Worm (Caenorhabditis elegans) whole organism, L2 larva: Measurements from ENCODE around the gene copz-1.

Source experiments
- R02D3.7 ChIP-seq: fragments of 150-350 bp; optimal IDR thresholded peaks from 2 replicates; lab custom pipeline; 2014; ENCODE audit warnings: missing biosample characterization, missing genetic modification characterization
- ZK546.5 ChIP-seq: sonication (generic microtip); optimal IDR thresholded peaks from 2 replicates; lab custom pipeline; 2017; ENCODE audit warnings: missing biosample characterization, missing genetic modification characterization
- crh-2 ChIP-seq: sonication (generic microtip); optimal IDR thresholded peaks from 2 replicates; lab custom pipeline; 2017; ENCODE audit warnings: missing biosample characterization, missing genetic modification characterization
- egl-27 ChIP-seq: sonication (generic microtip); optimal IDR thresholded peaks from 3 replicates; lab custom pipeline; 2017; ENCODE audit warnings: missing biosample characterization, missing genetic modification reagents, missing genetic modification characterization
- nhr-11 ChIP-seq: fragments of 150-350 bp; optimal IDR thresholded peaks from 2 replicates; lab custom pipeline; 2014; ENCODE audit warnings: missing biosample characterization, missing genetic modification characterization
- nhr-23 ChIP-seq: fragments of 150-350 bp; optimal IDR thresholded peaks from 2 replicates; lab custom pipeline; 2014; ENCODE audit warnings: missing biosample characterization, missing genetic modification reagents, missing genetic modification characterization
- ztf-11 ChIP-seq: sonication (generic microtip); optimal IDR thresholded peaks from 2 replicates; lab custom pipeline; 2017; ENCODE audit warnings: missing biosample characterization, missing genetic modification characterization

DNA sequence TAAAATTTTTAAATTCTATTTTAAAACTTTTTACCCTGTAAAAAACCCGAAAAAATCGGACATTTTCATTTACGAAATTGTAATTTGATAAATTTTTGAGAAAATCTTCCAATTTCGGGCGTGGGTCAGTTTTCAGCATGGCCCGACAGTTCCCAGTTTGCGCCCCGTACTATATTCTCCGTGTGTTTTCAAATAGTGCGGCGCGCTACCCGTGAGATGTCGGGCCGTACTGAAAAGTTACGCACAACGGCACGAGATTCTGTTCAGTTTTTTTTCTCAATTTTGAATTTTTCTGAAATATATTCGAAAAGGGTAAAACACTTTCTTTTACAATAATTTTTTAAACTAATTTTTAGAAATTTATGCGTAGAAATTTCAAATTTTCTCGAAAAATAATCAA lies 25.6 kb upstream of the copz-1 start:
- no peak for TF ChIP-seq crh-2 (tag; lab: Kevin White, UChicago)
- no peak for TF ChIP-seq nhr-11 (tag; lab: Kevin White, UChicago)
- TF ChIP-seq R02D3.7, result no peak
- no peak for TF ChIP-seq ZK546.5 (tag; lab: Kevin White, UChicago)
- no peak for TF ChIP-seq nhr-23 (tag; lab: Kevin White, UChicago)
- no peak for TF ChIP-seq egl-27 (tag; lab: Kevin White, UChicago)
- no peak for TF ChIP-seq ztf-11
